Worm (Caenorhabditis elegans): ENCODE measurements around the gene Y57G11C.5.

DNA sequence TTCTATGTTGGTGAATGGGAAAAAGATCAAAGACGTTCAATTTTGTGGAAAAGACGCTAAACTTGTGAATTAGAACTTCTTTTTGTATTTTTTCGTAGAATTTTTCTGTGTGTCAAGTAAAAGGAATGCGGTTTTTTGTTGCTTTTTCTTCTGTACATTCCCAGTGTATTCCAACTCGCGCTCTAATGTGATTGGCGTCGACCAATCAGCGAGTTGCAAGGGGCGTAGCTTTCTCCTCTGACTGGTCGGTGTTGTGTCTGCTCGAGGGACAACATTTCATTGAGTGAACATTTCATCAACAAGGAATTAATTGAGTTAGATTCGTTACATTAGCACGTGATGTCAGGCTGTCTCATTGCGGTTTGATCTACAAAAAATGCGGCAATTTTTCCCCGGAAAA, 35.7 kb upstream of the Y57G11C.5 start:
- TF ChIP-seq hmbx-1 (tag; optimal IDR thresholded peaks at IDR 0.05) (no peak), tra-4 (tag; optimal IDR thresholded peaks at IDR 0.05) (no peak), hmg-4 (GFP tag; optimal IDR thresholded peaks at IDR 0.05) (no peak), aly-1 (tag; optimal IDR thresholded peaks at IDR 0.05) (no peak), ama-1 (optimal IDR thresholded peaks at IDR 0.05) (no peak), hnd-1 (tag; optimal IDR thresholded peaks at IDR 0.05) (no peak), flt-1 (GFP tag; IDR thresholded peaks at IDR 0.05) (no peak), ceh-36 (tag; optimal IDR thresholded peaks at IDR 0.05) (no peak), B0310.2 (tag; optimal IDR thresholded peaks at IDR 0.05) (no peak), ets-7 (tag; optimal IDR thresholded peaks at IDR 0.05) (no peak), scrt-1 (GFP tag; IDR thresholded peaks at IDR 0.05) (no peak), pes-1 (GFP tag; IDR thresholded peaks at IDR 0.05) (no peak)

Data from whole organism, early embryonic.